Worm (Caenorhabditis elegans) whole organism, late embryonic: ENCODE measurements around the gene K04G7.1.

Source experiments
- C08G9.2 ChIP-seq: sonication (generic microtip); optimal IDR thresholded peaks from 2 replicates; lab custom pipeline; 2016; ENCODE audit warnings: mild to moderate bottlenecking, missing genetic modification characterization, moderate library complexity, missing compliant biosample characterization
- F13H6.1 ChIP-seq: sonication (generic microtip); optimal IDR thresholded peaks from 2 replicates; lab custom pipeline; 2016; ENCODE audit warnings: missing genetic modification characterization, missing compliant biosample characterization
- K02D7.2 ChIP-seq: sonication (generic microtip); optimal IDR thresholded peaks from 2 replicates; lab custom pipeline; 2017; ENCODE audit warnings: mild to moderate bottlenecking, missing genetic modification characterization, missing compliant biosample characterization
- K09A11.1 ChIP-seq: sonication (generic microtip); optimal IDR thresholded peaks from 2 replicates; lab custom pipeline; 2017; ENCODE audit warnings: antibody characterized with exemption, mild to moderate bottlenecking, missing genetic modification characterization, missing compliant biosample characterization; ENCODE audit not compliant: insufficient read depth
- T23F11.4 ChIP-seq: fragments of 200-800 bp; sonication (Bioruptor generic); optimal IDR thresholded peaks from 2 replicates; lab custom pipeline; 2018; ENCODE audit warnings: mild to moderate bottlenecking, missing genetic modification characterization, missing compliant biosample characterization
- Y22D7AL.16 ChIP-seq: sonication (generic microtip); optimal IDR thresholded peaks from 2 replicates; lab custom pipeline; 2016; ENCODE audit warnings: missing genetic modification characterization, missing compliant biosample characterization
- ama-1 ChIP-seq: fragments of 150-350 bp; optimal IDR thresholded peaks from 2 replicates; lab custom pipeline; 2014
- ceh-14 ChIP-seq: sonication (generic microtip); optimal IDR thresholded peaks from 2 replicates; lab custom pipeline; 2016; ENCODE audit warnings: missing genotype, missing genetic modification characterization, missing compliant biosample characterization
- ceh-18 ChIP-seq: sonication (generic microtip); optimal IDR thresholded peaks from 2 replicates; lab custom pipeline; 2016; ENCODE audit warnings: missing genetic modification characterization, missing compliant biosample characterization
- ceh-24 ChIP-seq: sonication (generic microtip); optimal IDR thresholded peaks from 2 replicates; lab custom pipeline; 2016; ENCODE audit warnings: mild to moderate bottlenecking, missing genetic modification characterization, missing compliant biosample characterization
- ceh-30 ChIP-seq: fragments of 150-350 bp; optimal IDR thresholded peaks from 2 replicates; lab custom pipeline; 2014; ENCODE audit warnings: missing biosample characterization, missing genetic modification characterization
- ceh-31 ChIP-seq: sonication (generic microtip); optimal IDR thresholded peaks from 2 replicates; lab custom pipeline; 2016; ENCODE audit warnings: missing genetic modification characterization, missing compliant biosample characterization
- ceh-34 ChIP-seq: sonication (generic microtip); optimal IDR thresholded peaks from 2 replicates; lab custom pipeline; 2016; ENCODE audit warnings: mild to moderate bottlenecking, missing genetic modification characterization, missing compliant biosample characterization
- ceh-48 ChIP-seq: sonication (generic microtip); optimal IDR thresholded peaks from 2 replicates; lab custom pipeline; 2016; ENCODE audit warnings: missing genetic modification characterization, inconsistent platforms, missing compliant biosample characterization
- che-1 ChIP-seq: sonication (generic microtip); optimal IDR thresholded peaks from 2 replicates; lab custom pipeline; 2016; ENCODE audit warnings: mild to moderate bottlenecking, missing genetic modification characterization, missing compliant biosample characterization
- dmd-4 ChIP-seq: sonication (generic microtip); optimal IDR thresholded peaks from 2 replicates; lab custom pipeline; 2016; ENCODE audit warnings: borderline replicate concordance, missing genetic modification characterization, missing compliant biosample characterization
- dve-1 ChIP-seq: sonication (generic microtip); optimal IDR thresholded peaks from 2 replicates; lab custom pipeline; 2017; ENCODE audit warnings: antibody characterized with exemption, mild to moderate bottlenecking, missing genetic modification characterization, missing compliant biosample characterization
- elt-2 ChIP-seq: sonication (generic microtip); optimal IDR thresholded peaks from 2 replicates; lab custom pipeline; 2016; ENCODE audit warnings: missing genetic modification reagents, missing genetic modification characterization, missing compliant biosample characterization
- eyg-1 ChIP-seq: sonication (generic microtip); optimal IDR thresholded peaks from 2 replicates; lab custom pipeline; 2016; ENCODE audit warnings: missing genotype, missing genetic modification characterization, missing compliant biosample characterization
- hlh-30 ChIP-seq: sonication (generic microtip); optimal IDR thresholded peaks from 2 replicates; lab custom pipeline; 2017; ENCODE audit warnings: antibody characterized with exemption, missing genetic modification characterization, missing compliant biosample characterization; ENCODE audit not compliant: insufficient read depth
- hlh-6 ChIP-seq: sonication (generic microtip); optimal IDR thresholded peaks from 2 replicates; lab custom pipeline; 2016; ENCODE audit warnings: missing genotype, missing genetic modification characterization, missing compliant biosample characterization
- mec-3 ChIP-seq: sonication (generic microtip); optimal IDR thresholded peaks from 2 replicates; lab custom pipeline; 2016; ENCODE audit warnings: borderline replicate concordance, missing genetic modification characterization, missing compliant biosample characterization
- nfya-1 ChIP-seq: sonication (generic microtip); optimal IDR thresholded peaks from 2 replicates; lab custom pipeline; 2017; ENCODE audit warnings: missing genetic modification characterization, mild to moderate bottlenecking, missing compliant biosample characterization, antibody characterized with exemption, moderate library complexity
- pros-1 ChIP-seq: fragments of 150-350 bp; optimal IDR thresholded peaks from 2 replicates; lab custom pipeline; 2014; ENCODE audit warnings: missing biosample characterization, missing genetic modification reagents, missing genetic modification characterization
- ref-2 ChIP-seq: sonication (generic microtip); optimal IDR thresholded peaks from 2 replicates; lab custom pipeline; 2016; ENCODE audit warnings: missing genetic modification characterization, missing compliant biosample characterization
- sdc-2 ChIP-seq: sonication (generic microtip); optimal IDR thresholded peaks from 2 replicates; lab custom pipeline; 2016; ENCODE audit warnings: missing genotype, missing genetic modification characterization, missing compliant biosample characterization
- tbx-2 ChIP-seq: sonication (generic microtip); optimal IDR thresholded peaks from 2 replicates; lab custom pipeline; 2016; ENCODE audit warnings: missing genetic modification characterization, missing compliant biosample characterization
- tbx-7 ChIP-seq: sonication (generic microtip); optimal IDR thresholded peaks from 2 replicates; lab custom pipeline; 2016; ENCODE audit warnings: missing genotype, missing genetic modification characterization, missing compliant biosample characterization
- unc-42 ChIP-seq: sonication (generic microtip); optimal IDR thresholded peaks from 2 replicates; lab custom pipeline; 2016; ENCODE audit warnings: missing genotype, missing genetic modification characterization, missing compliant biosample characterization
- unc-55 ChIP-seq: sonication (generic microtip); optimal IDR thresholded peaks from 2 replicates; lab custom pipeline; 2017; ENCODE audit warnings: missing biosample characterization, missing genetic modification reagents, missing genetic modification characterization
- unc-86 ChIP-seq: sonication (generic microtip); optimal IDR thresholded peaks from 2 replicates; lab custom pipeline; 2016; ENCODE audit warnings: missing genetic modification characterization, missing compliant biosample characterization
- ztf-16 ChIP-seq: sonication (generic microtip); optimal IDR thresholded peaks from 2 replicates; lab custom pipeline; 2017; ENCODE audit warnings: missing genetic modification characterization, missing compliant biosample characterization

K04G7.1 gene

ce11 chrIII:7162065-7162762, at the start of gene K04G7.1, which contains the start of gene syf-2:
K04G7.1 (plus strand) TSS chrIII:7162712.
syf-2 (minus strand) TSS chrIII:7162115.
- TF ChIP-seq ceh-18 (tag; lab: Kevin White, UChicago) (peak; percentile 26), ceh-14 (tag; lab: Kevin White, UChicago) (peak; percentile 68), ceh-48 (tag; lab: Kevin White, UChicago) (peak; percentile 8), dve-1 (tag; lab: Kevin White, UChicago) (peak; percentile 53), unc-86 (tag; lab: Kevin White, UChicago) (no peak), pros-1 (tag; lab: Kevin White, UChicago) (peak; percentile 5), ama-1 (lab: Kevin White, UChicago) (no peak), F13H6.1 (no peak), ztf-16 (tag; lab: Kevin White, UChicago) (peak; percentile 25), ceh-34 (tag; lab: Kevin White, UChicago) (peak; percentile 57), eyg-1 (tag; lab: Kevin White, UChicago) (no peak), ceh-30 (tag; lab: Kevin White, UChicago) (no peak), K02D7.2 (tag; lab: Kevin White, UChicago) (no peak), K09A11.1 (peak; percentile 42), unc-42 (tag; lab: Kevin White, UChicago) (peak; percentile 64), Y22D7AL.16 (tag; lab: Kevin White, UChicago) (no peak), tbx-2 (tag; lab: Kevin White, UChicago) (peak; percentile 72), T23F11.4 (GFP tag; lab: Kevin White, UChicago) (no peak), nfya-1 (tag; lab: Kevin White, UChicago) (peak; percentile 78), ref-2 (tag; lab: Kevin White, UChicago) (peak; percentile 28), hlh-30 (tag; lab: Kevin White, UChicago) (peak; percentile 70), unc-55 (GFP tag; lab: Kevin White, UChicago) (peak; percentile 76), ceh-31 (tag; lab: Kevin White, UChicago) (peak; percentile 71), elt-2 (peak; percentile 70)

- no peak for TF ChIP-seq mec-3
- no peak for TF ChIP-seq pros-1 (tag; lab: Kevin White, UChicago)
- TF ChIP-seq ceh-14 (tag; lab: Kevin White, UChicago), result no peak
- TF ChIP-seq C08G9.2 (tag; lab: Kevin White, UChicago), result no peak
- TF ChIP-seq dmd-4 (tag; lab: Kevin White, UChicago), result no peak
- no peak for TF ChIP-seq unc-42 (tag; lab: Kevin White, UChicago)
- TF ChIP-seq hlh-6 (tag; lab: Kevin White, UChicago), result no peak
- TF ChIP-seq K02D7.2 (tag; lab: Kevin White, UChicago), result no peak
- TF ChIP-seq ceh-24 (tag; lab: Kevin White, UChicago), result no peak
- no peak for TF ChIP-seq sdc-2
- no peak for TF ChIP-seq tbx-7 (tag; lab: Kevin White, UChicago)
- TF ChIP-seq ceh-34 (tag; lab: Kevin White, UChicago), result no peak
Measured at ce11 chrIII:7114952-7115488, 47.5 kb upstream of the K04G7.1 start, which contains the start of gene nhr-10. nhr-10 (minus strand) TSS chrIII:7115438.

ce11 chrIII:7116615-7117252, 45.8 kb upstream of the K04G7.1 start:
- TF ChIP-seq ceh-34 (tag; lab: Kevin White, UChicago) (peak; percentile 40), unc-55 (GFP tag; lab: Kevin White, UChicago) (peak; percentile 44), pros-1 (tag; lab: Kevin White, UChicago) (peak; percentile 41), ceh-18 (tag; lab: Kevin White, UChicago) (peak; percentile 41), che-1 (tag; lab: Kevin White, UChicago) (no peak), nfya-1 (tag; lab: Kevin White, UChicago) (peak; percentile 61), hlh-30 (tag; lab: Kevin White, UChicago) (peak; percentile 81), ceh-14 (tag; lab: Kevin White, UChicago) (peak; percentile 10), K02D7.2 (tag; lab: Kevin White, UChicago) (no peak), ref-2 (tag; lab: Kevin White, UChicago) (peak; percentile 27), Y22D7AL.16 (tag; lab: Kevin White, UChicago) (no peak), ceh-31 (tag; lab: Kevin White, UChicago) (no peak), ceh-48 (tag; lab: Kevin White, UChicago) (no peak), T23F11.4 (GFP tag; lab: Kevin White, UChicago) (no peak), tbx-2 (tag; lab: Kevin White, UChicago) (peak; percentile 52)
